Worm (Caenorhabditis elegans): ENCODE results near the gene F20G2.3.

DNA sequence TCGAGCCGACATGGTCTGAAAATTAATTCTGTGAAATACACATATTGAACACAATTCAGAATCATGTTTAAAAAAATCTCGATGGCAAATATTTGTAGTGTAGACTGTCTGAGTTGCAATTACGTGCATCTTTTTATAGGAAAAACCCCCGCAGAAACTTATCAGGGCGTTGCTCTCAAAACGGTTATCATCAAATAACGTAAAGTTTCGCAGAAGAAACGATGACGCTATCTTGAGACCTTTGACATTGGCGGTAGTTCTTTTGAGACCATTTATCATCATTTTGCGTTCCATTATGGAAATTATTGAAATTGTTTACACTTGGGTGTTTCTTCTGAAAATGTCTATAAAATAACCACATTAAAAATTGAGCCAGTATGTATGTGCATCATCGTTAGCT lies 37.5 kb downstream of the F20G2.3 start, which contains the start of gene dct-17:
- TF ChIP-seq ceh-30 (tag; optimal IDR thresholded peaks at IDR 0.05) (no peak), hlh-30 (tag; optimal IDR thresholded peaks at IDR 0.05; ENCODE audit: insufficient read depth) (no peak), ceh-48 (tag; optimal IDR thresholded peaks at IDR 0.05) (no peak), hlh-8 (tag; optimal IDR thresholded peaks at IDR 0.05) (no peak), sox-4 (tag; optimal IDR thresholded peaks at IDR 0.05) (no peak), dve-1 (tag; optimal IDR thresholded peaks at IDR 0.05) (no peak), ahr-1 (tag; optimal IDR thresholded peaks at IDR 0.05) (no peak), ama-1 (optimal IDR thresholded peaks at IDR 0.05) (no peak), pha-4 (tag; optimal IDR thresholded peaks at IDR 0.05) (no peak)
